Fruit fly (Drosophila melanogaster): ENCODE measurements around the gene Tdrd3.

The Tdrd3 gene

dm6 chr3L:14775711-14776660 lies 10.6 kb upstream of the Tdrd3 start, which contains the start of gene mop (continued):
- TF ChIP-seq trh (GFP tag; optimal IDR thresholded peaks at IDR 0.05) (no peak), D19B (GFP tag; optimal IDR thresholded peaks at IDR 0.05) (no peak), Stat92E (GFP tag; optimal IDR thresholded peaks at IDR 0.05) (peak in 1 of 3 experiments; percentile 62), CG32767 (GFP tag; IDR thresholded peaks at IDR 0.05) (no peak), bab2 (GFP tag; optimal IDR thresholded peaks at IDR 0.05) (no peak), trem (tag; optimal IDR thresholded peaks at IDR 0.05) (peak; percentile 14), gsb (GFP tag; IDR thresholded peaks at IDR 0.05) (no peak), CG12391 (tag; optimal IDR thresholded peaks at IDR 0.05) (peak; percentile 60), HmgD (GFP tag; optimal IDR thresholded peaks at IDR 0.05) (no peak), lilli (GFP tag; optimal IDR thresholded peaks at IDR 0.05) (peak; percentile 32), Six4 (GFP tag; optimal IDR thresholded peaks at IDR 0.05) (peak; percentile 9), CG11504 (tag; optimal IDR thresholded peaks at IDR 0.05) (no peak), TFAM (GFP tag; optimal IDR thresholded peaks at IDR 0.05) (no peak), so (GFP tag; IDR thresholded peaks at IDR 0.05) (no peak), bsh (GFP tag; optimal IDR thresholded peaks at IDR 0.05) (no peak), amos (GFP tag; IDR thresholded peaks at IDR 0.05; ENCODE audit: partially characterized antibody) (peak; percentile 61; the same call in 1 of the 2 replicates), shn (GFP tag; optimal IDR thresholded peaks at IDR 0.05) (no peak), Vsx1 (GFP tag; optimal IDR thresholded peaks at IDR 0.05) (no peak), Dip3 (GFP tag; optimal IDR thresholded peaks at IDR 0.05) (no peak), Jarid2 (GFP tag; optimal IDR thresholded peaks at IDR 0.05) (no peak), Nf-YB (GFP tag; optimal IDR thresholded peaks at IDR 0.05) (no peak), jigr1 (GFP tag; IDR thresholded peaks at IDR 0.05) (peak; percentile 56; the same call in 1 of the 3 replicates), NK7.1 (GFP tag; optimal IDR thresholded peaks at IDR 0.05) (peak; percentile 17), Hr78 (GFP tag; optimal IDR thresholded peaks at IDR 0.05) (no peak), crol (GFP tag; IDR thresholded peaks at IDR 0.05) (peak; percentile 53), CG13123 (GFP tag; optimal IDR thresholded peaks at IDR 0.05) (no peak), dati (GFP tag; IDR thresholded peaks at IDR 0.05) (no peak), PHDP (tag; optimal IDR thresholded peaks at IDR 0.05) (no peak), chn (GFP tag; optimal IDR thresholded peaks at IDR 0.05) (no peak), tio (GFP tag; optimal IDR thresholded peaks at IDR 0.05) (no peak), tap (tag; optimal IDR thresholded peaks at IDR 0.05) (no peak), Hand (GFP tag; optimal IDR thresholded peaks at IDR 0.05) (no peak), chinmo (GFP tag; IDR thresholded peaks at IDR 0.05; ENCODE audit: partially characterized antibody) (0 out of 4 replicates have a peak, but pooled peaks have one; percentile 52), sqz (GFP tag; optimal IDR thresholded peaks at IDR 0.05) (no peak), gro (GFP tag; optimal IDR thresholded peaks at IDR 0.05) (no peak), ara (GFP tag; IDR thresholded peaks at IDR 0.05) (no peak), CG15073 (GFP tag; optimal IDR thresholded peaks at IDR 0.05) (no peak), CG14441 (GFP tag; IDR thresholded peaks at IDR 0.05) (peak; percentile 63), Doc2 (GFP tag; IDR thresholded peaks at IDR 0.05) (no peak), CG4707 (GFP tag; optimal IDR thresholded peaks at IDR 0.05) (no peak), vfl (GFP tag; optimal IDR thresholded peaks at IDR 0.05) (no peak), run (tag; optimal IDR thresholded peaks at IDR 0.05) (no peak), Meics (GFP tag; optimal IDR thresholded peaks at IDR 0.05) (peak; percentile 96), h (optimal IDR thresholded peaks at IDR 0.05) (no peak), gt (GFP tag; IDR thresholded peaks at IDR 0.05) (no peak), pan (optimal IDR thresholded peaks at IDR 0.05) (no peak), pan (GFP tag; optimal IDR thresholded peaks at IDR 0.05 in 1 of 2, IDR thresholded peaks at IDR 0.05 in 1 of 2) (peak in 1 of 2 experiments; percentile 68), CHES-1-like (GFP tag; optimal IDR thresholded peaks at IDR 0.05) (no peak), CG10979 (tag; optimal IDR thresholded peaks at IDR 0.05) (peak; percentile 43)
